Fruit fly (Drosophila melanogaster) whole organism, embryonic: ENCODE data around the gene prd.

ENCODE experiments used
- Aef1 ChIP-seq: fragments of 200-800 bp; sonication (Bioruptor generic); IDR thresholded peaks from 3 replicates; pipeline ENCODE4 v1.3.6; 2022; ENCODE audit warnings: missing biosample characterization, missing genetic modification characterization
- Bdp1 ChIP-seq: fragments of 200-800 bp; sonication (Bioruptor generic); optimal IDR thresholded peaks from 3 replicates; lab custom pipeline; 2016; ENCODE audit warnings: missing biosample characterization, missing genetic modification characterization
- CG11560 ChIP-seq: fragments of 200-800 bp; sonication (Bioruptor generic); IDR thresholded peaks from 3 replicates; pipeline ENCODE4 v1.3.6; 2022; ENCODE audit warnings: missing biosample characterization, missing genetic modification characterization
- CG12071 ChIP-seq: fragments of 200-800 bp; sonication (Bioruptor generic); optimal IDR thresholded peaks from 3 replicates; lab custom pipeline; 2018; ENCODE audit warnings: missing biosample characterization, mild to moderate bottlenecking, missing genetic modification characterization
- CG13894 ChIP-seq: fragments of 200-800 bp; sonication (Bioruptor generic); optimal IDR thresholded peaks from 3 replicates; lab custom pipeline; 2018; ENCODE audit warnings: missing biosample characterization, mild to moderate bottlenecking, missing genetic modification characterization, moderate library complexity
- CG14014 ChIP-seq: fragments of 200-800 bp; sonication (Bioruptor generic); IDR thresholded peaks from 2 replicates; pipeline ENCODE4 v1.3.6; 2022; ENCODE audit warnings: missing biosample characterization, missing genetic modification characterization
- CG15601 ChIP-seq: fragments of 200-800 bp; sonication (Bioruptor generic); optimal IDR thresholded peaks from 3 replicates; lab custom pipeline; 2019; ENCODE audit warnings: missing biosample characterization, mild to moderate bottlenecking, missing genetic modification characterization, moderate library complexity
- CG17612 ChIP-seq: fragments of 200-800 bp; sonication (Bioruptor generic); IDR thresholded peaks from 2 replicates; pipeline ENCODE4 v1.3.6; 2022; ENCODE audit warnings: missing biosample characterization, missing genetic modification characterization
- CG1832 ChIP-seq: fragments of 200-800 bp; sonication (Bioruptor generic); optimal IDR thresholded peaks from 2 replicates; lab custom pipeline; 2017; ENCODE audit warnings: missing biosample characterization, mild to moderate bottlenecking, missing genetic modification characterization, inconsistent platforms
- CG30020 ChIP-seq: fragments of 200-800 bp; optimal IDR thresholded peaks from 2 replicates; lab custom pipeline; 2019; ENCODE audit warnings: missing biosample characterization, mild to moderate bottlenecking, missing genetic modification characterization, moderate library complexity
- CG30403 ChIP-seq: fragments of 200-800 bp; sonication (Bioruptor generic); optimal IDR thresholded peaks from 3 replicates; lab custom pipeline; 2016; ENCODE audit warnings: missing biosample characterization, missing genetic modification characterization
- CG31388 ChIP-seq: fragments of 200-800 bp; sonication (Bioruptor generic); optimal IDR thresholded peaks from 2 replicates; lab custom pipeline; 2016; ENCODE audit warnings: missing biosample characterization, missing genetic modification characterization
- CG32767 ChIP-seq: fragments of 200-800 bp; sonication (Bioruptor generic); IDR thresholded peaks from 2 replicates; pipeline ENCODE4 v1.3.6; 2022; ENCODE audit warnings: missing biosample characterization, missing genetic modification characterization
- CG32772 ChIP-seq: fragments of 200-800 bp; sonication (Bioruptor generic); IDR thresholded peaks from 2 replicates; pipeline ENCODE4 v1.3.6; 2022; ENCODE audit warnings: missing biosample characterization, missing genetic modification characterization
- CG3995 ChIP-seq: fragments of 200-800 bp; sonication (Bioruptor generic); optimal IDR thresholded peaks from 3 replicates; lab custom pipeline; 2016; ENCODE audit warnings: missing biosample characterization, missing genetic modification characterization
- CG4404 ChIP-seq: fragments of 200-800 bp; sonication (Bioruptor generic); IDR thresholded peaks from 2 replicates; pipeline ENCODE4 v1.3.6; 2022; ENCODE audit warnings: missing biosample characterization, missing genetic modification characterization
- CG4707 ChIP-seq: fragments of 200-800 bp; sonication (Bioruptor generic); optimal IDR thresholded peaks from 2 replicates; lab custom pipeline; 2018; ENCODE audit warnings: missing biosample characterization, mild to moderate bottlenecking, missing genetic modification characterization, moderate library complexity
- CG6254 ChIP-seq: fragments of 200-800 bp; sonication (Bioruptor generic); optimal IDR thresholded peaks from 3 replicates; lab custom pipeline; 2017; ENCODE audit warnings: mild to moderate bottlenecking, missing biosample characterization, missing genetic modification reagents, missing genetic modification characterization
- CG6689 ChIP-seq: fragments of 200-800 bp; sonication (Bioruptor generic); IDR thresholded peaks from 2 replicates; pipeline ENCODE4 v1.3.6; 2022; ENCODE audit warnings: missing biosample characterization, missing genetic modification characterization
- CG7987 ChIP-seq: fragments of 200-800 bp; sonication (Bioruptor generic); optimal IDR thresholded peaks from 2 replicates; lab custom pipeline; 2018; ENCODE audit warnings: missing biosample characterization, mild to moderate bottlenecking, missing genetic modification characterization, moderate library complexity
- CG9932 ChIP-seq: fragments of 200-800 bp; sonication (Bioruptor generic); IDR thresholded peaks from 2 replicates; pipeline ENCODE4 v1.3.6; 2022; ENCODE audit warnings: missing biosample characterization, missing genetic modification characterization
- Doc3 ChIP-seq: fragments of 200-800 bp; sonication (Bioruptor generic); IDR thresholded peaks from 3 replicates; pipeline ENCODE4 v1.3.6; 2022; ENCODE audit warnings: missing biosample characterization, missing genetic modification characterization; ENCODE audit not compliant: partially characterized antibody
- Dp ChIP-seq: fragments of 200-800 bp; sonication (Bioruptor generic); optimal IDR thresholded peaks from 2 replicates; lab custom pipeline; 2018; ENCODE audit warnings: missing biosample characterization, mild to moderate bottlenecking, missing genetic modification characterization, moderate library complexity
- E2f1 ChIP-seq: fragments of 200-800 bp; sonication (Bioruptor generic); IDR thresholded peaks from 2 replicates; pipeline ENCODE4 v1.3.6; 2022; ENCODE audit warnings: missing biosample characterization, missing genetic modification characterization
- Ets65A ChIP-seq: fragments of 200-800 bp; sonication (Bioruptor generic); peaks from one replicate; lab custom pipeline; 2016; ENCODE audit warnings: missing biosample characterization, missing genetic modification characterization
- H15 ChIP-seq: fragments of 200-800 bp; sonication (Bioruptor generic); IDR thresholded peaks from 3 replicates; pipeline ENCODE4 v1.3.6; 2022; ENCODE audit warnings: missing biosample characterization, missing genetic modification characterization
- Poxn ChIP-seq: fragments of 200-800 bp; sonication (Bioruptor generic); IDR thresholded peaks from 2 replicates; pipeline ENCODE4 v1.3.6; 2022; ENCODE audit warnings: missing biosample characterization, missing genetic modification characterization
- Ptx1 ChIP-seq: fragments of 200-800 bp; sonication (Bioruptor generic); IDR thresholded peaks from 2 replicates; pipeline ENCODE4 v1.3.6; 2022; ENCODE audit warnings: missing biosample characterization, missing genetic modification characterization
- abd-A ChIP-seq: fragments of 200-800 bp; sonication (Bioruptor generic); optimal IDR thresholded peaks from 3 replicates; lab custom pipeline; 2019; ENCODE audit warnings: missing biosample characterization, mild to moderate bottlenecking, missing genetic modification characterization, moderate library complexity
- bowl ChIP-seq: fragments of 200-800 bp; sonication (Bioruptor generic); IDR thresholded peaks from 2 replicates; pipeline ENCODE4 v1.3.6; 2022; ENCODE audit warnings: missing biosample characterization, missing genetic modification characterization
- cas ChIP-seq: fragments of 200-800 bp; sonication (Bioruptor generic); IDR thresholded peaks from 2 replicates; pipeline ENCODE4 v1.3.6; 2022; ENCODE audit warnings: missing biosample characterization, missing genetic modification characterization
- chinmo ChIP-seq: fragments of 200-800 bp; sonication (Bioruptor generic); IDR thresholded peaks from 4 replicates; pipeline ENCODE4 v1.3.6; 2022; ENCODE audit warnings: missing biosample characterization, missing genetic modification characterization; ENCODE audit not compliant: partially characterized antibody
- chm ChIP-seq: fragments of 200-800 bp; sonication (Bioruptor generic); IDR thresholded peaks from 2 replicates; pipeline ENCODE4 v1.3.6; 2022; ENCODE audit warnings: missing biosample characterization, missing genetic modification characterization
- danr ChIP-seq: fragments of 200-800 bp; sonication (Bioruptor generic); IDR thresholded peaks from 2 replicates; pipeline ENCODE4 v1.3.6; 2022; ENCODE audit warnings: missing biosample characterization, missing genetic modification characterization
- fd3F ChIP-seq: fragments of 200-800 bp; sonication (Bioruptor generic); optimal IDR thresholded peaks from 2 replicates; lab custom pipeline; 2018; ENCODE audit warnings: missing biosample characterization, mild to moderate bottlenecking, missing genetic modification characterization, moderate library complexity
- ftz-f1 ChIP-seq: fragments of 200-800 bp; sonication (Bioruptor generic); optimal IDR thresholded peaks from 2 replicates; lab custom pipeline; 2016; ENCODE audit warnings: missing biosample characterization, missing genetic modification characterization
- grau ChIP-seq: fragments of 200-800 bp; optimal IDR thresholded peaks from 3 replicates; lab custom pipeline; 2019; ENCODE audit warnings: missing biosample characterization, mild to moderate bottlenecking, missing genetic modification characterization, moderate library complexity
- hkb ChIP-seq, 2 experiments: fragments of 200-800 bp in 1 of 2; fragments of >200 bp in 1 of 2; sonication (Bioruptor generic) in 1 of 2; IDR thresholded peaks in 1 of 2; optimal IDR thresholded peaks in 1 of 2; 2 replicates each; pipeline versions ENCODE4 v1.3.6 to Lab custom; 2017 to 2022; ENCODE audit warnings: missing biosample characterization in 1 of 2, missing genetic modification characterization in 1 of 2
- insv ChIP-seq, 2 experiments: fragments of 200-800 bp; sonication (Bioruptor generic); optimal IDR thresholded peaks; 3 replicates each; lab custom pipeline; 2016 to 2018; ENCODE audit warnings: missing biosample characterization in 2 of 2, missing genetic modification characterization in 2 of 2
- lab ChIP-seq: fragments of 200-800 bp; sonication (Bioruptor generic); optimal IDR thresholded peaks from 3 replicates; lab custom pipeline; 2017; ENCODE audit warnings: missing biosample characterization, missing genetic modification characterization, mild to moderate bottlenecking, moderate library complexity, missing genetic modification reagents
- mld ChIP-seq: fragments of 200-800 bp; sonication (Bioruptor generic); IDR thresholded peaks from 3 replicates; pipeline ENCODE4 v1.3.6; 2022; ENCODE audit warnings: missing biosample characterization, missing genetic modification characterization; ENCODE audit not compliant: partially characterized antibody
- otp ChIP-seq: fragments of 200-800 bp; sonication (Bioruptor generic); IDR thresholded peaks from 3 replicates; pipeline ENCODE4, ENCODE4 v1.3.6; 2022; ENCODE audit warnings: missing biosample characterization, missing genetic modification characterization
- salm ChIP-seq: fragments of 200-800 bp; sonication (Bioruptor generic); optimal IDR thresholded peaks from 2 replicates; lab custom pipeline; 2018; ENCODE audit warnings: missing biosample characterization, mild to moderate bottlenecking, missing genetic modification characterization
- scrt ChIP-seq: fragments of 200-800 bp; sonication (Bioruptor generic); optimal IDR thresholded peaks from 2 replicates; lab custom pipeline; 2018; ENCODE audit warnings: missing biosample characterization, mild to moderate bottlenecking, missing genetic modification characterization, moderate library complexity
- unpg ChIP-seq: fragments of 200-800 bp; sonication (Bioruptor generic); optimal IDR thresholded peaks from 3 replicates; lab custom pipeline; 2018; ENCODE audit warnings: missing biosample characterization, mild to moderate bottlenecking, missing genetic modification characterization, moderate library complexity
- vnd ChIP-seq: fragments of 200-800 bp; sonication (Bioruptor generic); IDR thresholded peaks from 3 replicates; pipeline ENCODE4 v1.3.6; 2022; ENCODE audit warnings: missing biosample characterization, missing genetic modification characterization; ENCODE audit not compliant: partially characterized antibody
- yki ChIP-seq: fragments of >200 bp; optimal IDR thresholded peaks from 3 replicates; lab custom pipeline; 2018
- zfh1 ChIP-seq: fragments of 200-800 bp; sonication (Bioruptor generic); IDR thresholded peaks from 3 replicates; pipeline ENCODE4 v1.3.6; 2022; ENCODE audit warnings: missing biosample characterization, missing genetic modification characterization

Gene prd

DNA sequence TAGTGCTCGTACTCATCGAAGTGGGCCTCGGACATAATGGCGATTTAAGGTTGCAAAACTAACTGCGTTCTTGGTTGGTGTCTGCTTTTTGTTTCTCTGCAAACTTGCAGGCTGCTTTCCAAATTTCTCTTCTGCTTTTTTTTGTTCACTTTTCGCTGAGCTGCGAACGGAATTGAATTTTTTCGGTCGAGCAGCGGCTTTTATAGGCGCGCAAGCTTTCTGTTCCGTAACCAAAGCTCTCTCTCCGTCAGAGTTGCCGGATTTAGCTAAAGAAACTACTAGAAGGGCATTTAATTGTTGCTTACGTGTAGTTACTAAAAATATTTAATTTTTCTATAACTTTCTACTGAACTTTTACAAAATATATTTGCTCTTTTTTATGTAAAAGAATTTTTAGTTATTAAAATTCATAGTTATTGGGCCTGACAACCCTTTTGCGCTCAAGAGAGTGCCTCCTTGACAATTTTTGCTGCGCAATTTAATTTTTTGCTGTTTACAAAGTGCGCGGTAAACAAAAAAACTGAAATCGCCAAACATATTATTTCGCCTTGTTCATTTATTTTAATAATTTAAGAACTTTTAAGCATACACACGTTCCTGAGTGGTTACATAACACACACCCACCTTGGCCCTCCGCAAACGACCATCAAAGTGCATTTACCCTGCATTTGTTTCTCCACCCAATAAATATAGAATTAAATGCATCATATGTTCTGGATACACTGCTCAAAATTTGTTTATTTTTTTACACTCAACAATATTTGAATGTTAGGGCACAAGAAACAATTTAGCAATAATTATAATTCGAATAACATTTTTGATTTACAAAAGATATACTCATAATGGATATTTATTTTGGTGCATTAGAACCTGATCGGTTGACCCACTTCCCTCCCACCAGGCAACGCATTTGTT, 39.4 kb downstream of the prd start, which contains the start of gene CG6770 (continued):
- TF ChIP-seq CG17612 (GFP tag; lab: Robert Waterston, UW) (no peak), CG1832 (no peak), zfh1 (peak; percentile 85), CG13894 (tag; lab: Kevin White, UChicago) (peak; percentile 92), CG15601 (tag; lab: Kevin White, UChicago) (peak; percentile 64), CG11560 (tag; lab: Robert Waterston, UW) (no peak; the same call in 2 of the 3 replicates), bowl (GFP tag; lab: Robert Waterston, UW) (peak; percentile 86; the same call in 1 of the 2 replicates), salm (tag; lab: Kevin White, UChicago) (peak; percentile 70), CG12071 (GFP tag; lab: Kevin White, UChicago) (peak; percentile 37), CG9932 (GFP tag; lab: Robert Waterston, UW) (peak; percentile 85), CG32772 (GFP tag; lab: Robert Waterston, UW) (peak; percentile 72), CG4707 (GFP tag; lab: Kevin White, UChicago) (peak; percentile 29), CG31388 (GFP tag; lab: Kevin White, UChicago) (peak; percentile 14), CG3995 (GFP tag; lab: Kevin White, UChicago) (peak; percentile 25), Bdp1 (GFP tag; lab: Kevin White, UChicago) (no peak), chm (GFP tag; lab: Robert Waterston, UW) (peak; percentile 70; the same call in 1 of the 2 replicates), Dp (GFP tag; lab: Kevin White, UChicago) (peak; percentile 28), danr (GFP tag; lab: Robert Waterston, UW) (peak; percentile 69; the same call in 1 of the 2 replicates), H15 (GFP tag; lab: Robert Waterston, UW) (peak; percentile 66; the same call in 1 of the 3 replicates), scrt (GFP tag; lab: Kevin White, UChicago) (peak; percentile 87), vnd (no peak), yki (lab: Kevin White, UChicago) (no peak), E2f1 (GFP tag; lab: Robert Waterston, UW) (peak; percentile 84), CG6254 (no peak), Doc3 (GFP tag; lab: Robert Waterston, UW) (no peak), chinmo (0 out of 4 replicates have a peak, but pooled peaks have one; percentile 66), ftz-f1 (GFP tag; lab: Kevin White, UChicago) (peak; percentile 12), CG30020 (tag; lab: Kevin White, UChicago) (peak; percentile 20), grau (tag; lab: Kevin White, UChicago) (peak; percentile 88), hkb (optimal IDR thresholded peaks at IDR 0.05; lab: Kevin White, UChicago) (no peak), hkb (GFP tag; IDR thresholded peaks at IDR 0.05; lab: Robert Waterston, UW) (peak; percentile 93), cas (peak; percentile 60), abd-A (peak; percentile 55), Aef1 (GFP tag; lab: Robert Waterston, UW) (peak; percentile 74), insv (GFP tag; optimal IDR thresholded peaks at IDR 0.05; lab: Kevin White, UChicago) (peak in 1 of 2 experiments; percentile 51), CG30403 (GFP tag; lab: Kevin White, UChicago) (peak; percentile 77), CG32767 (peak; percentile 78), Ptx1 (GFP tag; lab: Robert Waterston, UW) (peak; percentile 84), unpg (peak; percentile 89), CG14014 (GFP tag; lab: Robert Waterston, UW) (peak; percentile 89), CG4404 (GFP tag; lab: Robert Waterston, UW) (peak; percentile 57; the same call in 1 of the 2 replicates), mld (0 out of 3 replicates have a peak, but pooled peaks have one; percentile 19), Poxn (GFP tag; lab: Robert Waterston, UW) (0 out of 2 replicates have a peak, but pooled peaks have one; percentile 40), lab (GFP tag; lab: Kevin White, UChicago) (peak; percentile 95), CG6689 (GFP tag; lab: Robert Waterston, UW) (peak; percentile 87), fd3F (GFP tag; lab: Kevin White, UChicago) (peak; percentile 84), otp (peak; percentile 52; the same call in 1 of the 3 replicates), Ets65A (GFP tag; lab: Kevin White, UChicago) (peak; percentile 85), CG7987 (GFP tag; lab: Kevin White, UChicago) (peak; percentile 42)
